Worm (Caenorhabditis elegans) whole organism, L1 larva: ENCODE data around the gene str-130.
A peak's percentile ranks its signal among the peaks of the same experiment; 100 is the strongest.

Experiments
- C16A3.4 ChIP-seq: fragments of 150-350 bp; optimal IDR thresholded peaks from 2 replicates; lab custom pipeline; 2014; ENCODE audit warnings: missing biosample characterization, missing genetic modification characterization
- F16B12.6 ChIP-seq: fragments of 150-350 bp; optimal IDR thresholded peaks from 2 replicates; lab custom pipeline; 2014; ENCODE audit warnings: missing biosample characterization, missing genetic modification characterization
- alr-1 ChIP-seq: fragments of 200-800 bp; sonication (Bioruptor generic); optimal IDR thresholded peaks from 2 replicates; lab custom pipeline; 2018; ENCODE audit warnings: borderline replicate concordance, mild to moderate bottlenecking, missing genetic modification characterization, missing compliant biosample characterization
- aly-2 ChIP-seq: fragments of 150-350 bp; optimal IDR thresholded peaks from 2 replicates; lab custom pipeline; 2014; ENCODE audit warnings: missing biosample characterization, missing genetic modification characterization
- blmp-1 ChIP-seq: fragments of 150-350 bp; optimal IDR thresholded peaks from 2 replicates; lab custom pipeline; 2014; ENCODE audit warnings: missing biosample characterization, missing genetic modification characterization
- ceh-63 ChIP-seq: fragments of 200-800 bp; sonication (Bioruptor generic); optimal IDR thresholded peaks from 2 replicates; lab custom pipeline; 2018; ENCODE audit warnings: mild to moderate bottlenecking, missing genetic modification characterization, missing compliant biosample characterization
- ces-1 ChIP-seq: fragments of 150-350 bp; optimal IDR thresholded peaks from 2 replicates; lab custom pipeline; 2014; ENCODE audit warnings: missing biosample characterization, missing genetic modification reagents, missing genetic modification characterization
- dpl-1 ChIP-seq, 3 experiments: fragments of 150-350 bp in 2 of 3; sonication (generic microtip) in 1 of 3; optimal IDR thresholded peaks; 2 replicates each; lab custom pipeline; 2014 to 2017; ENCODE audit warnings: missing biosample characterization in 3 of 3, missing genetic modification characterization in 3 of 3, missing genetic modification reagents in 3 of 3
- efl-1 ChIP-seq, 4 experiments: fragments of 150-350 bp; optimal IDR thresholded peaks in 3 of 4; peaks in 1 of 4; 1 replicate in 1 of 4; 2 replicates in 3 of 4; lab custom pipeline; 2014; ENCODE audit warnings: missing biosample characterization in 2 of 4, missing genetic modification characterization in 2 of 4, missing genetic modification reagents in 2 of 4
- egl-13 ChIP-seq: sonication (generic microtip); optimal IDR thresholded peaks from 2 replicates; lab custom pipeline; 2016; ENCODE audit warnings: missing genotype, missing genetic modification reagents, missing genetic modification characterization, missing compliant biosample characterization
- egl-27 ChIP-seq, 2 experiments: fragments of 150-350 bp in 1 of 2; sonication (generic microtip); optimal IDR thresholded peaks; 3 replicates each; lab custom pipeline; 2017 to 2018; ENCODE audit warnings: missing biosample characterization in 2 of 2, missing genetic modification characterization in 2 of 2, missing genetic modification reagents in 2 of 2
- grh-1 ChIP-seq: fragments of 200-800 bp; sonication (Bioruptor generic); IDR thresholded peaks from 2 replicates; pipeline ENCODE4 v1.3.6; 2022; ENCODE audit warnings: missing genetic modification reagents, missing genetic modification characterization, missing compliant biosample characterization
- hlh-17 ChIP-seq: fragments of 200-800 bp; sonication (Bioruptor generic); optimal IDR thresholded peaks from 2 replicates; lab custom pipeline; 2018; ENCODE audit warnings: missing genetic modification characterization, mild to moderate bottlenecking, missing compliant biosample characterization, moderate library complexity, borderline replicate concordance
- hpl-2 ChIP-seq: fragments of 150-350 bp; optimal IDR thresholded peaks from 2 replicates; lab custom pipeline; 2014; ENCODE audit warnings: missing biosample characterization, missing genetic modification reagents, missing genetic modification characterization
- isw-1 ChIP-seq: fragments of 200-800 bp; sonication (Bioruptor generic); IDR thresholded peaks from 2 replicates; pipeline ENCODE4 v1.3.6; 2022; ENCODE audit warnings: missing genetic modification characterization, missing compliant biosample characterization
- mdl-1 ChIP-seq, 2 experiments: fragments of 150-350 bp; optimal IDR thresholded peaks; 2 replicates each; lab custom pipeline; 2014 to 2017; ENCODE audit warnings: missing biosample characterization in 2 of 2, missing genetic modification characterization in 2 of 2, inconsistent platforms in 1 of 2
- nhr-12 ChIP-seq: sonication (generic microtip); optimal IDR thresholded peaks from 2 replicates; lab custom pipeline; 2017; ENCODE audit warnings: missing biosample characterization, missing genetic modification characterization
- nhr-237 ChIP-seq: fragments of 150-350 bp; optimal IDR thresholded peaks from 2 replicates; lab custom pipeline; 2014; ENCODE audit warnings: missing biosample characterization, missing genetic modification characterization
- nhr-28 ChIP-seq: fragments of 150-350 bp; optimal IDR thresholded peaks from 2 replicates; lab custom pipeline; 2014; ENCODE audit warnings: missing biosample characterization, missing genetic modification characterization
- nhr-47 ChIP-seq: sonication (generic microtip); optimal IDR thresholded peaks from 2 replicates; lab custom pipeline; 2016; ENCODE audit warnings: mild to moderate bottlenecking, missing genetic modification characterization, moderate library complexity, missing compliant biosample characterization
- nhr-77 ChIP-seq: fragments of 150-350 bp; optimal IDR thresholded peaks from 2 replicates; lab custom pipeline; 2014; ENCODE audit warnings: missing biosample characterization, missing genetic modification characterization
- nhr-84 ChIP-seq: sonication (generic microtip); optimal IDR thresholded peaks from 2 replicates; lab custom pipeline; 2017; ENCODE audit warnings: missing biosample characterization, missing genetic modification characterization
- nhr-85 ChIP-seq: sonication (generic microtip); peaks from one replicate; lab custom pipeline; 2016; ENCODE audit warnings: missing genetic modification characterization, inconsistent platforms, missing compliant biosample characterization
- nhr-90 ChIP-seq: sonication (generic microtip); optimal IDR thresholded peaks from 2 replicates; lab custom pipeline; 2016; ENCODE audit warnings: mild to moderate bottlenecking, missing genetic modification characterization, missing compliant biosample characterization; ENCODE audit not compliant: poor library complexity
- skn-1 ChIP-seq: fragments of 150-350 bp; optimal IDR thresholded peaks from 2 replicates; lab custom pipeline; 2014; ENCODE audit warnings: missing biosample characterization, missing genetic modification characterization
- snpc-4 ChIP-seq: fragments of 150-350 bp; optimal IDR thresholded peaks from 2 replicates; lab custom pipeline; 2014; ENCODE audit warnings: missing biosample characterization, missing genetic modification characterization
- sox-4 ChIP-seq: sonication (generic microtip); optimal IDR thresholded peaks from 2 replicates; lab custom pipeline; 2016; ENCODE audit warnings: missing genetic modification characterization, missing compliant biosample characterization
- swsn-7 ChIP-seq: sonication (generic microtip); optimal IDR thresholded peaks from 2 replicates; lab custom pipeline; 2016; ENCODE audit warnings: missing genetic modification characterization, missing compliant biosample characterization
- tbx-2 ChIP-seq: sonication (generic microtip); optimal IDR thresholded peaks from 2 replicates; lab custom pipeline; 2016; ENCODE audit warnings: missing genetic modification characterization, missing compliant biosample characterization
- tlp-1 ChIP-seq: fragments of 150-350 bp; optimal IDR thresholded peaks from 2 replicates; lab custom pipeline; 2014; ENCODE audit warnings: missing biosample characterization, missing genetic modification characterization
- unc-30 ChIP-seq: sonication (generic microtip); optimal IDR thresholded peaks from 2 replicates; lab custom pipeline; 2017; ENCODE audit warnings: missing biosample characterization, missing genetic modification characterization
- unc-86 ChIP-seq: sonication (generic microtip); optimal IDR thresholded peaks from 2 replicates; lab custom pipeline; 2016; ENCODE audit warnings: missing genetic modification characterization, missing compliant biosample characterization
- unc-98 ChIP-seq: fragments of 200-800 bp; sonication (Bioruptor generic); IDR thresholded peaks from 2 replicates; pipeline ENCODE4 v1.3.6; 2022; ENCODE audit warnings: missing genetic modification characterization, missing compliant biosample characterization

str-130 gene

DNA sequence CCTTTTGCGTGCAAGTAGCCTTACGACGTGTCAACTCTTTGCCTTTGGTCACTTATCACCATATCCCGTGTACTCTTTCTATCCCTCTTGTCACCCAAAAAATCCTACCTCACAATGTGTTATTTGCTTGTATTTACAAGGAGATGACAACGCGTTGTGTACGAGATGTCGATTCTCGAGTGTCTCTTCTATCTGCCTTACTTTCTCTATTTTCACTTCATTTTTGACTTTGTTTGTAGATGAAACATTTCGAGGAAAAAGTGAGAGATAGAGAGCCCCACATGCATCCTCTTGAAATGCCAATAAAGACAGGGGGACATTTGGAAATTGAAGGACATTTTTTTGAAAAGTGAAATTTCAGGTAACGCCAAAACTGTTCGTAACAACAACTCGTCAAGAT, 20.3 kb upstream of the str-130 start:
- TF ChIP-seq tbx-2 (tag; lab: Kevin White, UChicago) (peak; percentile 34), nhr-77 (tag; lab: Kevin White, UChicago) (peak; percentile 74), egl-27 (tag; optimal IDR thresholded peaks at IDR 0.05; lab: Kevin White, UChicago) (no peak)

DNA sequence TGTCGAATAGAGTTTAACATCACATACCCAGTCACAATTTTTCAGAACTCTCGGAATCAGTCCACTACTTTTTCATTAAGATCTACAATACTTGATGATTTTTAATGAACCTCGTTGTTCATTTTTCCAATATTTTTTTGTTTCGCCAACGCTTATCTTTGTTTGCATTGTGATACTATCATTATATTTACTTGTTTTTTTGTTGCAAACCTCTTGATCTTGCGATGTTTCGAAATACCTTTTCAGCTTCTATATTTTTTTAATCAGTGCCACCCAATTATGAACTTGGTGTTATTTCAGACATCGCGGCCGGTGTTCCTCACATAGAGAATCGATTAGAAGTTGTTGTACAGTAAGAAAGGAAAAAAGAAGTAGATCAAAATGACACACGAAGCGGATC, 18.2 kb upstream of the str-130 start, which contains the start of gene myo-5:
myo-5 (plus strand) TSS at position 301 of the 400 bp plus-strand sequence.
- TF ChIP-seq swsn-7 (tag; lab: Kevin White, UChicago) (no peak), unc-30 (tag; lab: Kevin White, UChicago) (no peak), efl-1 (optimal IDR thresholded peaks at IDR 0.05; lab: Kevin White, UChicago) (no peak), efl-1 (GFP tag; optimal IDR thresholded peaks at IDR 0.05 in 1 of 2; lab: Kevin White, UChicago) (peak in 1 of 2 experiments; percentile 15), tbx-2 (tag; lab: Kevin White, UChicago) (no peak), alr-1 (tag; lab: Kevin White, UChicago) (no peak), nhr-84 (tag; lab: Kevin White, UChicago) (no peak)

DNA sequence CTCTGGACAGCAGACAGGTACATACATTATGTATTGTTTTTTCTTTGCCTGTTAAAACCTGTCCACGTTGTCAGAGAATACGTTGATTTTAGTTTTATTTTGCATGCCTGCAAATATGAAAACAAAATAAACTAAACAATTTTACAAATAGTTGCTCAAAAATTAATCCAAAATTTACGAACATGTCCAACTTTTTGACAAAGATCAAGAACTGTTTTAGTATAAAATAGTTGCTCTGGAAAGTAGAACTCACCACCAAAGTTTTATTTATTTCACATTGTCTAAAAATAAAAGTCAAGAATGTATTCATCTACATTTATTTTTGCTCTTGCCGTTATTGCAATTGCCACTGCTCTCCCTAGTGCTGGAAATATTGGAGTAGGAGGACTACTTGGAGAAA, 14.0 kb upstream of the str-130 start, which contains the start of gene srlf-16:
srlf-16 (plus strand) TSS at position 301 of the 400 bp plus-strand sequence.
- TF ChIP-seq egl-27 (tag; optimal IDR thresholded peaks at IDR 0.05; lab: Kevin White, UChicago) (no peak), F16B12.6 (tag; lab: Kevin White, UChicago) (no peak), unc-86 (no peak), tlp-1 (tag; lab: Kevin White, UChicago) (no peak), unc-98 (GFP tag; lab: Robert Waterston, UW) (no peak), skn-1 (tag; lab: Kevin White, UChicago) (no peak), nhr-90 (tag; lab: Kevin White, UChicago) (no peak), nhr-237 (no peak), tbx-2 (tag; lab: Kevin White, UChicago) (no peak), swsn-7 (tag; lab: Kevin White, UChicago) (no peak), hlh-17 (no peak), nhr-84 (tag; lab: Kevin White, UChicago) (no peak), isw-1 (no peak), hpl-2 (GFP tag; lab: Kevin White, UChicago) (no peak), aly-2 (tag; lab: Kevin White, UChicago) (no peak), ces-1 (GFP tag; lab: Kevin White, UChicago) (no peak), snpc-4 (no peak), grh-1 (GFP tag; lab: Robert Waterston, UW) (no peak), sox-4 (no peak)

DNA sequence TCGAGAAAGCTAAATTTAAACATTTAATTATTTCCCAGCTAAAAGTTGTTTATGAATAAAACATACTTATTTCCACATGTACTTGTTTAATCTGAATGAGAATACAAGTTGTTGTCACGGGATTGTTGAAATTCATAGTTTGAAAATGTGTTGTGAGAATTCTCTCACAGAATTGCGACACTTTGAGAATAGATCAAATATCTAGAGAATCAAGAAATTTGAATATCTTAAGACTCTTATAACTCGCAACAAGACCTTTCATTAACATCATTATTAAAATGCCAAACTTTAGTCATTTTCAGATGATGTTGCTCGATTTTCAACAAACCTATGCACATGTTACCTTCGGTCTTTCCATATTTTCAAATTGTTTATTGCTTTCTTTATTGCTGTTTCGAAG, 12.5 kb upstream of the str-130 start, which contains the start of gene str-90:
str-90 (plus strand) TSS at position 301 of the 400 bp plus-strand sequence.
- TF ChIP-seq nhr-28 (tag; lab: Kevin White, UChicago) (no peak), mdl-1 (tag; optimal IDR thresholded peaks at IDR 0.05; lab: Kevin White, UChicago) (no peak), egl-13 (no peak), C16A3.4 (tag; lab: Kevin White, UChicago) (no peak), nhr-47 (no peak), blmp-1 (no peak), snpc-4 (no peak), nhr-12 (tag; lab: Kevin White, UChicago) (no peak), nhr-84 (tag; lab: Kevin White, UChicago) (no peak), dpl-1 (GFP tag; optimal IDR thresholded peaks at IDR 0.05; lab: Kevin White, UChicago) (no peak)

DNA sequence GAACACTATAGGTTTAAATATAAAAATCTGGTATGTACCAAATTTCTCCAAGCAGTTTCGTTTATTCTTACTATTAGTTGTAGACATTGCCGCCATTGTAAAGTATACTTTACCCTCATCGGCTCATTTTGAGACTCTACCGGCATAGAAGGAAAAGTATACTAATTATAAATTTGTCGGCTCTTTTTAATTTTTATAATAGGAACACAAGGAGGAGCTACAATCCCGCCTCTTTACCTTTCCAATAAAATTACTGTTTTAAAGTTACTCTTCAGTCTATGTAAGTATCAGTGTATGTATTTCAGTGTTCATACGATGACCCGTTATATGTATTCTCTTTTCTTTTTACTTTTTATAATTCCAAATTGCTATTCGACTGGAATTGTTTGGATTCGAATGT, 8.8 kb upstream of the str-130 start, which contains the start of gene sdz-23:
sdz-23 (plus strand) TSS at position 301 of the 400 bp plus-strand sequence.
- TF ChIP-seq ceh-63 (GFP tag; lab: Kevin White, UChicago) (no peak), nhr-85 (tag; lab: Kevin White, UChicago) (no peak)
